Worm (Caenorhabditis elegans) whole organism, late embryonic: ENCODE measurements around the gene T28B11.1.
A peak's percentile ranks its signal among the peaks of the same experiment; 100 is the strongest.

Experiments used
- C08G9.2 ChIP-seq: sonication (generic microtip); optimal IDR thresholded peaks from 2 replicates; lab custom pipeline; 2016; ENCODE audit warnings: mild to moderate bottlenecking, missing genetic modification characterization, moderate library complexity, missing compliant biosample characterization
- F13H6.1 ChIP-seq: sonication (generic microtip); optimal IDR thresholded peaks from 2 replicates; lab custom pipeline; 2016; ENCODE audit warnings: missing genetic modification characterization, missing compliant biosample characterization
- K09A11.1 ChIP-seq: sonication (generic microtip); optimal IDR thresholded peaks from 2 replicates; lab custom pipeline; 2017; ENCODE audit warnings: antibody characterized with exemption, mild to moderate bottlenecking, missing genetic modification characterization, missing compliant biosample characterization; ENCODE audit not compliant: insufficient read depth
- T23F11.4 ChIP-seq: fragments of 200-800 bp; sonication (Bioruptor generic); optimal IDR thresholded peaks from 2 replicates; lab custom pipeline; 2018; ENCODE audit warnings: mild to moderate bottlenecking, missing genetic modification characterization, missing compliant biosample characterization
- ama-1 ChIP-seq: fragments of 150-350 bp; optimal IDR thresholded peaks from 2 replicates; lab custom pipeline; 2014
- ceh-18 ChIP-seq: sonication (generic microtip); optimal IDR thresholded peaks from 2 replicates; lab custom pipeline; 2016; ENCODE audit warnings: missing genetic modification characterization, missing compliant biosample characterization
- ceh-19 ChIP-seq: fragments of 200-800 bp; sonication (Bioruptor generic); optimal IDR thresholded peaks from 2 replicates; lab custom pipeline; 2018; ENCODE audit warnings: mild to moderate bottlenecking, missing genetic modification characterization, missing compliant biosample characterization
- ceh-2 ChIP-seq: sonication (generic microtip); optimal IDR thresholded peaks from 2 replicates; lab custom pipeline; 2016; ENCODE audit warnings: missing genotype, missing genetic modification characterization, missing compliant biosample characterization
- ceh-31 ChIP-seq: sonication (generic microtip); optimal IDR thresholded peaks from 2 replicates; lab custom pipeline; 2016; ENCODE audit warnings: missing genetic modification characterization, missing compliant biosample characterization
- ceh-6 ChIP-seq: fragments of 200-800 bp; sonication (Bioruptor generic); optimal IDR thresholded peaks from 2 replicates; lab custom pipeline; 2018; ENCODE audit warnings: mild to moderate bottlenecking, missing genetic modification characterization, missing compliant biosample characterization
- che-1 ChIP-seq: sonication (generic microtip); optimal IDR thresholded peaks from 2 replicates; lab custom pipeline; 2016; ENCODE audit warnings: mild to moderate bottlenecking, missing genetic modification characterization, missing compliant biosample characterization
- elt-2 ChIP-seq: sonication (generic microtip); optimal IDR thresholded peaks from 2 replicates; lab custom pipeline; 2016; ENCODE audit warnings: missing genetic modification reagents, missing genetic modification characterization, missing compliant biosample characterization
- elt-4 ChIP-seq: sonication (generic microtip); optimal IDR thresholded peaks from 2 replicates; lab custom pipeline; 2016; ENCODE audit warnings: missing genetic modification characterization, missing compliant biosample characterization
- hlh-13 ChIP-seq: fragments of 200-800 bp; sonication (Bioruptor generic); optimal IDR thresholded peaks from 2 replicates; lab custom pipeline; 2018; ENCODE audit warnings: mild to moderate bottlenecking, missing genetic modification characterization, missing compliant biosample characterization
- hlh-15 ChIP-seq: sonication (generic microtip); optimal IDR thresholded peaks from 2 replicates; lab custom pipeline; 2016; ENCODE audit warnings: missing genetic modification characterization, missing compliant biosample characterization
- hlh-6 ChIP-seq: sonication (generic microtip); optimal IDR thresholded peaks from 2 replicates; lab custom pipeline; 2016; ENCODE audit warnings: missing genotype, missing genetic modification characterization, missing compliant biosample characterization
- hlh-8 ChIP-seq: sonication (generic microtip); optimal IDR thresholded peaks from 2 replicates; lab custom pipeline; 2016; ENCODE audit warnings: missing genotype, missing genetic modification characterization, missing compliant biosample characterization
- nfya-1 ChIP-seq: sonication (generic microtip); optimal IDR thresholded peaks from 2 replicates; lab custom pipeline; 2017; ENCODE audit warnings: missing genetic modification characterization, mild to moderate bottlenecking, missing compliant biosample characterization, antibody characterized with exemption, moderate library complexity
- nhr-11 ChIP-seq: fragments of 150-350 bp; optimal IDR thresholded peaks from 2 replicates; lab custom pipeline; 2014; ENCODE audit warnings: missing biosample characterization, missing genetic modification characterization
- nhr-232 ChIP-seq: sonication (generic microtip); optimal IDR thresholded peaks from 2 replicates; lab custom pipeline; 2016; ENCODE audit warnings: missing genetic modification characterization, missing compliant biosample characterization
- npax-4 ChIP-seq: sonication (generic microtip); optimal IDR thresholded peaks from 2 replicates; lab custom pipeline; 2016; ENCODE audit warnings: missing genetic modification characterization, missing compliant biosample characterization
- odd-2 ChIP-seq: sonication (generic microtip); optimal IDR thresholded peaks from 2 replicates; lab custom pipeline; 2017; ENCODE audit warnings: antibody characterized with exemption, mild to moderate bottlenecking, missing genetic modification characterization, missing compliant biosample characterization
- pat-9 ChIP-seq: fragments of 200-800 bp; sonication (Bioruptor generic); optimal IDR thresholded peaks from 2 replicates; lab custom pipeline; 2018; ENCODE audit warnings: mild to moderate bottlenecking, missing genetic modification characterization, moderate library complexity, missing compliant biosample characterization
- pqm-1 ChIP-seq: sonication (generic microtip); optimal IDR thresholded peaks from 2 replicates; lab custom pipeline; 2016; ENCODE audit warnings: missing genetic modification characterization, missing compliant biosample characterization
- rnt-1 ChIP-seq: sonication (generic microtip); optimal IDR thresholded peaks from 2 replicates; lab custom pipeline; 2016; ENCODE audit warnings: missing genetic modification characterization, missing compliant biosample characterization
- sdc-2 ChIP-seq: sonication (generic microtip); optimal IDR thresholded peaks from 2 replicates; lab custom pipeline; 2016; ENCODE audit warnings: missing genotype, missing genetic modification characterization, missing compliant biosample characterization
- unc-3 ChIP-seq, 2 experiments: fragments of 200-800 bp in 1 of 2; sonication (Bioruptor generic) in 1 of 2; sonication (generic microtip) in 1 of 2; conservative IDR thresholded peaks in 1 of 2; optimal IDR thresholded peaks in 1 of 2; 2 replicates each; pipeline versions ENCODE4 v1.3.6 to Lab custom; 2016 to 2022; ENCODE audit warnings: missing compliant biosample characterization in 2 of 2, missing genetic modification characterization in 2 of 2, missing genetic modification reagents in 1 of 2
- unc-55 ChIP-seq: sonication (generic microtip); optimal IDR thresholded peaks from 2 replicates; lab custom pipeline; 2017; ENCODE audit warnings: missing biosample characterization, missing genetic modification reagents, missing genetic modification characterization
- unc-86 ChIP-seq: sonication (generic microtip); optimal IDR thresholded peaks from 2 replicates; lab custom pipeline; 2016; ENCODE audit warnings: missing genetic modification characterization, missing compliant biosample characterization
- zip-5 ChIP-seq: sonication (generic microtip); optimal IDR thresholded peaks from 2 replicates; lab custom pipeline; 2016; ENCODE audit warnings: missing genetic modification characterization, missing compliant biosample characterization

T28B11.1 gene

ce11 chrV:10702910-10703309 lies 29.3 kb downstream of the T28B11.1 start:
- TF ChIP-seq hlh-15 (tag; lab: Kevin White, UChicago) (no peak), elt-4 (tag; lab: Kevin White, UChicago) (no peak), che-1 (no peak), odd-2 (tag; lab: Kevin White, UChicago) (no peak), unc-55 (no peak), unc-3 (GFP tag; conservative IDR thresholded peaks at IDR 0.05; lab: Robert Waterston, UW) (no peak), unc-3 (tag; optimal IDR thresholded peaks at IDR 0.05; lab: Kevin White, UChicago) (no peak), npax-4 (tag; lab: Kevin White, UChicago) (no peak)

- TF ChIP-seq nhr-11 (tag; lab: Kevin White, UChicago), result no peak
- no peak for TF ChIP-seq C08G9.2 (tag; lab: Kevin White, UChicago)
- TF ChIP-seq ceh-18 (tag; lab: Kevin White, UChicago), result no peak
- no peak for TF ChIP-seq ceh-6 (GFP tag; lab: Kevin White, UChicago)
- TF ChIP-seq che-1, result no peak
- TF ChIP-seq pat-9 (tag; lab: Kevin White, UChicago), result no peak
- no peak for TF ChIP-seq T23F11.4 (GFP tag; lab: Kevin White, UChicago)
- TF ChIP-seq rnt-1 (tag; lab: Kevin White, UChicago), result no peak
These were observed 30.0 kb downstream of the T28B11.1 start, which contains the start of gene pph-1 for ce11 chrV:10702249-10702648. pph-1 (plus strand) TSS chrV:10702549.

- TF ChIP-seq sdc-2 (tag; lab: Kevin White, UChicago) (no peak), K09A11.1 (tag; lab: Kevin White, UChicago) (no peak), ceh-2 (tag; lab: Kevin White, UChicago) (no peak), unc-86 (tag; lab: Kevin White, UChicago) (no peak)
These were observed 33.1 kb downstream of the T28B11.1 start for ce11 chrV:10699122-10699521.

- no peak for TF ChIP-seq nhr-11 (tag; lab: Kevin White, UChicago)
- TF ChIP-seq unc-3 (GFP tag; conservative IDR thresholded peaks at IDR 0.05; lab: Robert Waterston, UW), result no peak
- no peak for TF ChIP-seq unc-3 (tag; optimal IDR thresholded peaks at IDR 0.05; lab: Kevin White, UChicago)
- no peak for TF ChIP-seq F13H6.1 (tag; lab: Kevin White, UChicago)
- no peak for TF ChIP-seq ceh-19 (GFP tag; lab: Kevin White, UChicago)
- no peak for TF ChIP-seq ceh-31
- TF ChIP-seq hlh-6 (tag; lab: Kevin White, UChicago), result no peak
- no peak for TF ChIP-seq ceh-6 (GFP tag; lab: Kevin White, UChicago)
- TF ChIP-seq nhr-232 (tag; lab: Kevin White, UChicago), result no peak
These were observed 37.0 kb downstream of the T28B11.1 start, which contains the start of gene C05A2.4 for ce11 chrV:10695181-10695580. C05A2.4 (plus strand) TSS chrV:10695481.

- peak; percentile 42 for TF ChIP-seq pqm-1
- no peak for TF ChIP-seq hlh-8 (tag; lab: Kevin White, UChicago)
- peak; percentile 84 for TF ChIP-seq elt-2 (tag; lab: Kevin White, UChicago)
- no peak for TF ChIP-seq nfya-1 (tag; lab: Kevin White, UChicago)
These were observed 38.5 kb downstream of the T28B11.1 start for ce11 chrV:10693749-10694148.

ce11 chrV:10691313-10691712 lies 40.9 kb downstream of the T28B11.1 start:
- TF ChIP-seq sdc-2 (tag; lab: Kevin White, UChicago) (no peak), pat-9 (tag; lab: Kevin White, UChicago) (no peak), elt-2 (tag; lab: Kevin White, UChicago) (no peak), zip-5 (tag; lab: Kevin White, UChicago) (no peak), ceh-31 (no peak), hlh-13 (GFP tag; lab: Kevin White, UChicago) (no peak), ama-1 (no peak)
